Worm (Caenorhabditis elegans): ENCODE results near the gene ttr-10.

The ttr-10 gene

ce11 chrV:7532947-7533346 lies 20.8 kb downstream of the ttr-10 start, which contains the start of gene C54F6.3:
Gene C54F6.3, plus strand, starts transcription at chrV:7533247.
- TF ChIP-seq pha-4 (tag; optimal IDR thresholded peaks at IDR 0.05) (no peak), nhr-2 (tag; optimal IDR thresholded peaks at IDR 0.05) (no peak), hlh-1 (tag; optimal IDR thresholded peaks at IDR 0.05) (no peak), drap-1 (GFP tag; optimal IDR thresholded peaks at IDR 0.05) (no peak), unc-62 (GFP tag; optimal IDR thresholded peaks at IDR 0.05) (no peak), mep-1 (tag; optimal IDR thresholded peaks at IDR 0.05) (no peak), zip-8 (tag; optimal IDR thresholded peaks at IDR 0.05) (no peak), nhr-237 (tag; optimal IDR thresholded peaks at IDR 0.05) (no peak), nhr-76 (tag; optimal IDR thresholded peaks at IDR 0.05) (no peak), ceh-43 (GFP tag; optimal IDR thresholded peaks at IDR 0.05) (no peak), mab-5 (tag; optimal IDR thresholded peaks at IDR 0.05) (no peak)

DNA sequence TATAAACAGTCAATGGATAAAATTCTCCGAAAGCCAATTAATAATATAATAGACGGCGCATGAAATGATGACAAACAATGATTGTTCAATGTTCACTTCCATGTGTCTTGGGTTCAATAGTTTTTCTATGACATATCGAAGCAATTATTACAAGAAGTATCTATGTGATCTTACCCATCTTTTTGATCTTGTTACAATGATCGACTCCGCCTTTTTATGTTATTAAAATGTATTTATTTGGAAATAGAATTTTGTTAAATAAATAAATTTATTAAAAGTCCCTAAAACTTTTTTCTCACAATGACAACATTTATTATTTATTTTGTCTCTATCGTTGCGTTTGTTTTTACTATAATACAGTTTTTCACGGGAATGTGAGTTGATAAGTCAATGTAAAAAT lies 23.9 kb downstream of the ttr-10 start, which contains the start of gene swt-2:
Gene swt-2, plus strand, starts transcription at position 301 of the 400 bp plus-strand sequence.
- TF ChIP-seq nhr-28 (tag; optimal IDR thresholded peaks at IDR 0.05): no peak
- TF ChIP-seq mab-5 (tag; optimal IDR thresholded peaks at IDR 0.05): no peak
- TF ChIP-seq bed-3 (GFP tag; optimal IDR thresholded peaks at IDR 0.05): no peak
- TF ChIP-seq M03D4.4 (tag; optimal IDR thresholded peaks at IDR 0.05): no peak
- no peak for TF ChIP-seq ces-1 (GFP tag; optimal IDR thresholded peaks at IDR 0.05)
- TF ChIP-seq drap-1 (GFP tag; optimal IDR thresholded peaks at IDR 0.05): no peak
- no peak for TF ChIP-seq ztf-11 (tag; optimal IDR thresholded peaks at IDR 0.05)
- TF ChIP-seq nhr-76 (tag; optimal IDR thresholded peaks at IDR 0.05): no peak
- no peak for TF ChIP-seq unc-39 (tag; optimal IDR thresholded peaks at IDR 0.05)

ce11 chrV:7528816-7529215 lies 24.9 kb downstream of the ttr-10 start, which contains the start of gene C54F6.5:
Gene C54F6.5, plus strand, starts transcription at chrV:7529116.
- TF ChIP-seq elt-1 (tag; optimal IDR thresholded peaks at IDR 0.05; ENCODE audit: borderline replicate concordance, insufficient read depth) (no peak), M03D4.4 (tag; optimal IDR thresholded peaks at IDR 0.05) (no peak), ceh-43 (GFP tag; optimal IDR thresholded peaks at IDR 0.05) (no peak), hlh-1 (tag; optimal IDR thresholded peaks at IDR 0.05) (no peak)

- TF ChIP-seq lin-13 (tag; optimal IDR thresholded peaks at IDR 0.05): no peak
- no peak for TF ChIP-seq pha-4 (tag; optimal IDR thresholded peaks at IDR 0.05)
- no peak for TF ChIP-seq sem-2 (GFP tag; optimal IDR thresholded peaks at IDR 0.05)
These were observed 26.6 kb downstream of the ttr-10 start, which contains the start of gene C54F6.17 for ce11 chrV:7527153-7527552. Gene C54F6.17, plus strand, starts transcription at chrV:7527453.

ce11 chrV:7525695-7526094 lies 28.0 kb downstream of the ttr-10 start, which contains the start of gene C54F6.18:
Gene C54F6.18, plus strand, starts transcription at chrV:7525995.
- no peak for TF ChIP-seq sptf-1 (tag; optimal IDR thresholded peaks at IDR 0.05)
- no peak for TF ChIP-seq nhr-12 (tag; optimal IDR thresholded peaks at IDR 0.05)
- TF ChIP-seq mab-5 (tag; optimal IDR thresholded peaks at IDR 0.05): no peak
- no peak for TF ChIP-seq ceh-43 (GFP tag; optimal IDR thresholded peaks at IDR 0.05)
- no peak for TF ChIP-seq elt-1 (tag; optimal IDR thresholded peaks at IDR 0.05; ENCODE audit: borderline replicate concordance, insufficient read depth)
- TF ChIP-seq ztf-11 (tag; optimal IDR thresholded peaks at IDR 0.05): no peak

- no peak for TF ChIP-seq ceh-43 (GFP tag; optimal IDR thresholded peaks at IDR 0.05)
- no peak for TF ChIP-seq ceh-39 (tag; optimal IDR thresholded peaks at IDR 0.05)
- no peak for TF ChIP-seq ces-1 (GFP tag; optimal IDR thresholded peaks at IDR 0.05)
- no peak for TF ChIP-seq lin-13 (tag; optimal IDR thresholded peaks at IDR 0.05)
- TF ChIP-seq ham-2 (GFP tag; optimal IDR thresholded peaks at IDR 0.05): no peak
- TF ChIP-seq unc-39 (tag; optimal IDR thresholded peaks at IDR 0.05): no peak
- TF ChIP-seq ztf-11 (tag; optimal IDR thresholded peaks at IDR 0.05): no peak
- TF ChIP-seq unc-62 (GFP tag; optimal IDR thresholded peaks at IDR 0.05): no peak
- no peak for TF ChIP-seq lin-32 (GFP tag; optimal IDR thresholded peaks at IDR 0.05)
- no peak for TF ChIP-seq flh-1 (GFP tag; optimal IDR thresholded peaks at IDR 0.05)
- no peak for TF ChIP-seq sem-2 (GFP tag; optimal IDR thresholded peaks at IDR 0.05)
- TF ChIP-seq nhr-28 (tag; optimal IDR thresholded peaks at IDR 0.05): no peak
- TF ChIP-seq unc-120 (tag; optimal IDR thresholded peaks at IDR 0.05; ENCODE audit: poor library complexity, severe bottlenecking): no peak
- TF ChIP-seq hlh-1 (tag; optimal IDR thresholded peaks at IDR 0.05): no peak
- no peak for TF ChIP-seq pha-4 (tag; optimal IDR thresholded peaks at IDR 0.05)
- TF ChIP-seq M03D4.4 (tag; optimal IDR thresholded peaks at IDR 0.05): no peak
These were observed 29.3 kb downstream of the ttr-10 start, which contains the start of gene C54F6.20 for ce11 chrV:7524447-7524846. Gene C54F6.20, plus strand, starts transcription at chrV:7524747.
